Fruit fly (Drosophila melanogaster) whole organism, embryonic: Measurements from ENCODE around the gene CG43072.

ENCODE experiments used
- Atf-2 ChIP-seq: fragments of 200-800 bp; sonication (Bioruptor generic); optimal IDR thresholded peaks from 2 replicates; lab custom pipeline; 2016; ENCODE audit warnings: missing biosample characterization, missing genetic modification characterization
- B-H1 ChIP-seq: fragments of 200-800 bp; sonication (Bioruptor generic); IDR thresholded peaks from 3 replicates; pipeline ENCODE4 v1.3.6; 2022; ENCODE audit warnings: missing biosample characterization, missing genetic modification characterization
- Bteb2 ChIP-seq: fragments of 200-800 bp; sonication (Bioruptor generic); optimal IDR thresholded peaks from 2 replicates; lab custom pipeline; 2016; ENCODE audit warnings: missing biosample characterization, missing genetic modification characterization
- CG1024 ChIP-seq: fragments of 200-800 bp; sonication (Bioruptor generic); IDR thresholded peaks from 2 replicates; pipeline ENCODE4 v1.3.6; 2022; ENCODE audit warnings: missing biosample characterization, missing genetic modification characterization
- CG10321 ChIP-seq: fragments of 200-800 bp; sonication (Bioruptor generic); IDR thresholded peaks from 2 replicates; pipeline ENCODE4 v1.3.6; 2022; ENCODE audit warnings: missing biosample characterization, missing genetic modification characterization
- CG11085 ChIP-seq: fragments of 200-800 bp; sonication (Bioruptor generic); IDR thresholded peaks from 2 replicates; pipeline ENCODE4 v1.3.6; 2022; ENCODE audit warnings: missing biosample characterization, missing genetic modification characterization
- CG12299 ChIP-seq: fragments of 200-800 bp; sonication (Bioruptor generic); optimal IDR thresholded peaks from 2 replicates; lab custom pipeline; 2018; ENCODE audit warnings: missing biosample characterization, mild to moderate bottlenecking, missing genetic modification characterization
- CG1233 ChIP-seq: fragments of 200-800 bp; sonication (Bioruptor generic); optimal IDR thresholded peaks from 4 replicates; lab custom pipeline; 2018; ENCODE audit warnings: missing biosample characterization, mild to moderate bottlenecking, missing genetic modification characterization
- CG12769 ChIP-seq: fragments of 200-800 bp; sonication (Bioruptor generic); optimal IDR thresholded peaks from 2 replicates; lab custom pipeline; 2019; ENCODE audit warnings: missing biosample characterization, mild to moderate bottlenecking, missing genetic modification characterization, moderate library complexity
- CG13123 ChIP-seq: fragments of 200-800 bp; sonication (Bioruptor generic); optimal IDR thresholded peaks from 2 replicates; lab custom pipeline; 2016; ENCODE audit warnings: missing biosample characterization, missing genetic modification characterization
- CG13424 ChIP-seq: fragments of 200-800 bp; sonication (Bioruptor generic); optimal IDR thresholded peaks from 2 replicates; lab custom pipeline; 2019; ENCODE audit warnings: missing biosample characterization, mild to moderate bottlenecking, missing genetic modification characterization, moderate library complexity
- CG1647 ChIP-seq: fragments of 200-800 bp; sonication (Bioruptor generic); optimal IDR thresholded peaks from 3 replicates; lab custom pipeline; 2016; ENCODE audit warnings: missing biosample characterization, missing genetic modification characterization
- CG17829 ChIP-seq: fragments of 200-800 bp; optimal IDR thresholded peaks from 2 replicates; lab custom pipeline; 2019; ENCODE audit warnings: missing biosample characterization, mild to moderate bottlenecking, missing genetic modification characterization, moderate library complexity
- CG2120 ChIP-seq: fragments of 200-800 bp; sonication (Bioruptor generic); optimal IDR thresholded peaks from 3 replicates; lab custom pipeline; 2016; ENCODE audit warnings: missing biosample characterization, missing genetic modification characterization
- CG34422 ChIP-seq: fragments of 200-800 bp; sonication (Bioruptor generic); IDR thresholded peaks from 3 replicates; pipeline ENCODE4 v1.3.6; 2022; ENCODE audit warnings: missing biosample characterization, missing genetic modification characterization
- CG3995 ChIP-seq: fragments of 200-800 bp; sonication (Bioruptor generic); optimal IDR thresholded peaks from 3 replicates; lab custom pipeline; 2016; ENCODE audit warnings: missing biosample characterization, missing genetic modification characterization
- CG42726 ChIP-seq: fragments of 200-800 bp; sonication (Bioruptor generic); IDR thresholded peaks from 2 replicates; pipeline ENCODE4 v1.3.6; 2022; ENCODE audit warnings: missing biosample characterization, missing genetic modification characterization; ENCODE audit not compliant: partially characterized antibody
- CG6175 ChIP-seq: fragments of 200-800 bp; sonication (Bioruptor generic); IDR thresholded peaks from 3 replicates; pipeline ENCODE4 v1.3.6; 2022; ENCODE audit warnings: missing biosample characterization, missing genetic modification characterization
- CG6683 ChIP-seq: fragments of 200-800 bp; sonication (Bioruptor generic); optimal IDR thresholded peaks from 2 replicates; lab custom pipeline; 2017; ENCODE audit warnings: missing biosample characterization, mild to moderate bottlenecking, missing genetic modification characterization, missing genetic modification reagents
- CG6854 ChIP-seq: fragments of 200-800 bp; sonication (Bioruptor generic); optimal IDR thresholded peaks from 3 replicates; lab custom pipeline; 2017; ENCODE audit warnings: missing biosample characterization, mild to moderate bottlenecking, missing genetic modification characterization
- CG7357 ChIP-seq: fragments of 200-800 bp; sonication (Bioruptor generic); IDR thresholded peaks from 3 replicates; pipeline ENCODE4 v1.3.6; 2022; ENCODE audit warnings: missing biosample characterization, missing genetic modification characterization
- Chrac-16 ChIP-seq: fragments of 200-800 bp; sonication (Bioruptor generic); optimal IDR thresholded peaks from 3 replicates; lab custom pipeline; 2016; ENCODE audit warnings: missing biosample characterization, missing genetic modification characterization
- CkIIα-i1 ChIP-seq: fragments of 200-800 bp; sonication (Bioruptor generic); IDR thresholded peaks from 2 replicates; pipeline ENCODE4 v1.3.6; 2022; ENCODE audit warnings: missing biosample characterization, missing genetic modification characterization
- D19A ChIP-seq: fragments of 200-800 bp; optimal IDR thresholded peaks from 3 replicates; lab custom pipeline; 2019; ENCODE audit warnings: missing biosample characterization, mild to moderate bottlenecking, missing genetic modification characterization, moderate library complexity
- Dek ChIP-seq: fragments of 200-800 bp; sonication (Bioruptor generic); optimal IDR thresholded peaks from 3 replicates; lab custom pipeline; 2019; ENCODE audit warnings: missing biosample characterization, mild to moderate bottlenecking, missing genetic modification characterization, moderate library complexity
- Dip2 ChIP-seq: fragments of 200-800 bp; sonication (Bioruptor generic); IDR thresholded peaks from 2 replicates; pipeline ENCODE4 v1.3.6; 2022; ENCODE audit warnings: missing biosample characterization, missing genetic modification characterization
- Elba2 ChIP-seq: fragments of 200-800 bp; sonication (Bioruptor generic); optimal IDR thresholded peaks from 3 replicates; lab custom pipeline; 2016; ENCODE audit warnings: missing biosample characterization, missing genetic modification characterization
- HLHmδ ChIP-seq: fragments of 200-800 bp; sonication (Bioruptor generic); optimal IDR thresholded peaks from 2 replicates; lab custom pipeline; 2018; ENCODE audit warnings: missing biosample characterization, mild to moderate bottlenecking, missing genetic modification characterization, moderate library complexity
- Hr3 ChIP-seq: fragments of 200-800 bp; sonication (Bioruptor generic); optimal IDR thresholded peaks from 3 replicates; lab custom pipeline; 2016; ENCODE audit warnings: missing biosample characterization, missing genetic modification characterization
- Hr78 ChIP-seq, 2 experiments: fragments of 200-800 bp in 1 of 2; fragments of >200 bp in 1 of 2; sonication (Bioruptor generic) in 1 of 2; optimal IDR thresholded peaks; 2 replicates each; lab custom pipeline; 2017 to 2019; ENCODE audit warnings: missing biosample characterization in 2 of 2, missing genetic modification characterization in 2 of 2, mild to moderate bottlenecking in 1 of 2, moderate library complexity in 1 of 2
- Mrtf ChIP-seq: fragments of 200-800 bp; sonication (Bioruptor generic); IDR thresholded peaks from 3 replicates; pipeline ENCODE4 v1.3.6; 2022; ENCODE audit warnings: missing biosample characterization, missing genetic modification characterization
- NC2β ChIP-seq: fragments of 200-800 bp; sonication (Bioruptor generic); optimal IDR thresholded peaks from 2 replicates; lab custom pipeline; 2016; ENCODE audit warnings: missing biosample characterization, missing genetic modification characterization
- Nf-YA ChIP-seq: fragments of 200-800 bp; sonication (Bioruptor generic); IDR thresholded peaks from 2 replicates; pipeline ENCODE4 v1.3.6; 2022; ENCODE audit warnings: missing biosample characterization, missing genetic modification characterization
- Sry-β ChIP-seq: fragments of 200-800 bp; sonication (Bioruptor generic); optimal IDR thresholded peaks from 2 replicates; lab custom pipeline; 2018; ENCODE audit warnings: missing biosample characterization, mild to moderate bottlenecking, missing genetic modification characterization, moderate library complexity
- bbx ChIP-seq: fragments of 200-800 bp; sonication (Bioruptor generic); IDR thresholded peaks from 2 replicates; pipeline ENCODE4 v1.3.6; 2022; ENCODE audit warnings: missing biosample characterization, missing genetic modification characterization; ENCODE audit not compliant: partially characterized antibody
- dati ChIP-seq: fragments of 200-800 bp; sonication (Bioruptor generic); IDR thresholded peaks from 2 replicates; pipeline ENCODE4 v1.3.6; 2022; ENCODE audit warnings: missing biosample characterization, missing genetic modification characterization
- exex ChIP-seq: fragments of 200-800 bp; sonication (Bioruptor generic); optimal IDR thresholded peaks from 4 replicates; lab custom pipeline; 2018; ENCODE audit warnings: missing biosample characterization, mild to moderate bottlenecking, missing genetic modification characterization, moderate library complexity
- fu2 ChIP-seq: fragments of 200-800 bp; sonication (Bioruptor generic); optimal IDR thresholded peaks from 2 replicates; lab custom pipeline; 2016; ENCODE audit warnings: missing biosample characterization, missing genetic modification characterization
- gt ChIP-seq: fragments of 200-800 bp; sonication (Bioruptor generic); IDR thresholded peaks from 2 replicates; pipeline ENCODE4 v1.3.6; 2022; ENCODE audit warnings: missing biosample characterization, missing genetic modification characterization
- ham ChIP-seq: fragments of 200-800 bp; sonication (Bioruptor generic); IDR thresholded peaks from 2 replicates; pipeline ENCODE4 v1.3.6; 2022; ENCODE audit warnings: missing biosample characterization, missing genetic modification characterization
- luna ChIP-seq: fragments of 200-800 bp; sonication (Bioruptor generic); optimal IDR thresholded peaks from 2 replicates; lab custom pipeline; 2016; ENCODE audit warnings: missing biosample characterization, missing genetic modification characterization
- maf-S ChIP-seq: fragments of 200-800 bp; sonication (Bioruptor generic); optimal IDR thresholded peaks from 2 replicates; lab custom pipeline; 2016; ENCODE audit warnings: missing biosample characterization, missing genetic modification characterization
- mam ChIP-seq: fragments of 200-800 bp; sonication (Bioruptor generic); optimal IDR thresholded peaks from 3 replicates; lab custom pipeline; 2016; ENCODE audit warnings: missing biosample characterization, missing genetic modification characterization
- nau ChIP-seq: fragments of 200-800 bp; sonication (Bioruptor generic); optimal IDR thresholded peaks from 3 replicates; lab custom pipeline; 2017; ENCODE audit warnings: missing biosample characterization, mild to moderate bottlenecking, missing genetic modification characterization, missing genetic modification reagents
- pzg ChIP-seq: fragments of 200-800 bp; sonication (Bioruptor generic); optimal IDR thresholded peaks from 3 replicates; lab custom pipeline; 2018; ENCODE audit warnings: missing biosample characterization, mild to moderate bottlenecking, missing genetic modification characterization, moderate library complexity
- sug ChIP-seq: fragments of 200-800 bp; optimal IDR thresholded peaks from 2 replicates; lab custom pipeline; 2019; ENCODE audit warnings: missing biosample characterization, mild to moderate bottlenecking, missing genetic modification characterization, moderate library complexity
- tup ChIP-seq: fragments of 200-800 bp; sonication (Bioruptor generic); optimal IDR thresholded peaks from 2 replicates; lab custom pipeline; 2016; ENCODE audit warnings: missing biosample characterization, mild to moderate bottlenecking, missing genetic modification characterization, moderate library complexity
- unc-4 ChIP-seq: fragments of 200-800 bp; sonication (Bioruptor generic); IDR thresholded peaks from 2 replicates; pipeline ENCODE4 v1.3.6; 2022; ENCODE audit warnings: missing biosample characterization, missing genetic modification characterization; ENCODE audit not compliant: partially characterized antibody
- usp ChIP-seq: fragments of >200 bp; optimal IDR thresholded peaks from 2 replicates; lab custom pipeline; 2017; ENCODE audit warnings: missing biosample characterization, missing genetic modification characterization
- zfh1 ChIP-seq: fragments of 200-800 bp; sonication (Bioruptor generic); IDR thresholded peaks from 3 replicates; pipeline ENCODE4 v1.3.6; 2022; ENCODE audit warnings: missing biosample characterization, missing genetic modification characterization

The CG43072 gene

DNA sequence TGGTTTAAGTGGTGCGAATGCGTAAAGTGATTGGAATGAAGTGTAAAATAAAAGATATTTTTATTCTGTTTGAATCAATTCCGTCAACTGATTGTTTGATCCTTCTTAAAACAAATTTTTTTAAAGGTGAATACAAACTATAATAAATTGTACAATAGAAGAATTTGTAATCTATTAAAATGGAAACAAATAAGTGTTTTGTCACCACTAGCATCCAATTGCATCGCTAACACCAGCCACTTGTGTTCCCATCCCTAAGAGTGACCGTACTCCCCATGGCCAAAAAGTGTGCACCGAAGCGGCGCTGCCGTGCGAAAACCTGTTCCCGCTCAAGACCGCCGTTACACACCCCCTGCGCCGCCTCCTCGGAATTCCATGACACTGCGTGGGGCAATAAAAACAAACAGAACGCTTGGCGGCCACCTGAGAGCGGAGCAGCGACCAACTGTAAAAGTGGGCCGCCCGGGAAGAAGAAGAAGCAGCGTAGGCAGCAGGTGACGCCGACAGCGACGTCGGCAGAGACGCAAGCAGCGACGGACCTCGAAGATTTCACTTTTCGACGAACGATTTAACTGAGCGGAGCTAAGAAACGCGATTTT lies 37.9 kb upstream of the CG43072 start, which contains the start of gene Pdss2 (continued):
- no peak for TF ChIP-seq CG6854 (GFP tag; lab: Kevin White, UChicago)
- TF ChIP-seq unc-4 (GFP tag; lab: Robert Waterston, UW) = peak; percentile 66
- peak; percentile 77 for TF ChIP-seq HLHmδ (GFP tag; lab: Kevin White, UChicago)
- peak; percentile 60 for TF ChIP-seq Bteb2 (GFP tag; lab: Kevin White, UChicago)
- TF ChIP-seq nau = peak; percentile 14
- peak; percentile 92 for TF ChIP-seq CG6175 (GFP tag; lab: Robert Waterston, UW)
- peak; percentile 81 for TF ChIP-seq zfh1 (GFP tag; lab: Robert Waterston, UW)
- peak; percentile 75 for TF ChIP-seq Hr3 (GFP tag; lab: Kevin White, UChicago)
- no peak for TF ChIP-seq Sry-β (GFP tag; lab: Kevin White, UChicago)
- no peak for TF ChIP-seq Dip2 (GFP tag; lab: Robert Waterston, UW)
- no peak for TF ChIP-seq CG6683 (GFP tag; lab: Kevin White, UChicago)
- TF ChIP-seq CG1233 = peak; percentile 29
- TF ChIP-seq Mrtf (GFP tag; lab: Robert Waterston, UW) = no peak; the same call in 2 of the 3 replicates
- peak; percentile 39; the same call in 1 of the 2 replicates for TF ChIP-seq CG1024 (GFP tag; lab: Robert Waterston, UW)
- peak; percentile 32 for TF ChIP-seq D19A (tag; lab: Kevin White, UChicago)
- peak; percentile 27 for TF ChIP-seq Atf-2 (GFP tag; lab: Kevin White, UChicago)
- peak; percentile 66 for TF ChIP-seq pzg (GFP tag; lab: Kevin White, UChicago)
- TF ChIP-seq CG12299 = no peak
- TF ChIP-seq Dek (tag; lab: Kevin White, UChicago) = peak; percentile 54
- TF ChIP-seq CG13123 (GFP tag; lab: Kevin White, UChicago) = peak; percentile 37
- no peak for TF ChIP-seq tup (GFP tag; lab: Kevin White, UChicago)
- peak; percentile 51 for TF ChIP-seq fu2
- TF ChIP-seq CG42726 (GFP tag; lab: Robert Waterston, UW) = peak; percentile 70; the same call in 1 of the 2 replicates
- TF ChIP-seq CG17829 (tag; lab: Kevin White, UChicago) = peak; percentile 71
- TF ChIP-seq Hr78 (GFP tag; optimal IDR thresholded peaks at IDR 0.05; lab: Kevin White, UChicago) = peak in 1 of 2 experiments; percentile 22
- TF ChIP-seq maf-S (GFP tag; lab: Kevin White, UChicago) = peak; percentile 70
- 0 out of 2 replicates have a peak, but pooled peaks have one; percentile 5 for TF ChIP-seq ham (GFP tag; lab: Robert Waterston, UW)
- peak; percentile 91 for TF ChIP-seq sug (tag; lab: Kevin White, UChicago)
- TF ChIP-seq NC2β (GFP tag; lab: Kevin White, UChicago) = peak; percentile 41
- TF ChIP-seq CG11085 (GFP tag; lab: Robert Waterston, UW) = peak; percentile 76
- peak; percentile 67 for TF ChIP-seq CG1647
- TF ChIP-seq luna (GFP tag; lab: Kevin White, UChicago) = peak; percentile 59
- peak; percentile 78 for TF ChIP-seq CG13424
- TF ChIP-seq Chrac-16 = peak; percentile 80
- TF ChIP-seq CG34422 (GFP tag; lab: Robert Waterston, UW) = peak; percentile 87
- TF ChIP-seq B-H1 (GFP tag; lab: Robert Waterston, UW) = peak; percentile 45; the same call in 2 of the 3 replicates
- peak; percentile 86 for TF ChIP-seq CG2120
- TF ChIP-seq dati = no peak
- no peak for TF ChIP-seq exex
- peak; percentile 86 for TF ChIP-seq CG12769 (tag; lab: Kevin White, UChicago)
- TF ChIP-seq Nf-YA (GFP tag; lab: Robert Waterston, UW) = no peak
- TF ChIP-seq CG3995 (GFP tag; lab: Kevin White, UChicago) = peak; percentile 36
- no peak for TF ChIP-seq CG10321 (GFP tag; lab: Robert Waterston, UW)
- TF ChIP-seq gt = peak; percentile 55; the same call in 1 of the 2 replicates
- TF ChIP-seq mam = peak; percentile 83
- TF ChIP-seq usp (GFP tag; lab: Kevin White, UChicago) = no peak
- TF ChIP-seq bbx (GFP tag; lab: Robert Waterston, UW) = no peak; the same call in none of the 2 replicates
- TF ChIP-seq CG7357 (GFP tag; lab: Robert Waterston, UW) = peak; percentile 61; the same call in 1 of the 3 replicates
- no peak for TF ChIP-seq Elba2 (GFP tag; lab: Kevin White, UChicago)
- no peak for TF ChIP-seq CkIIα-i1 (GFP tag; lab: Robert Waterston, UW)
